Worm (Caenorhabditis elegans) whole organism, L3 larva: ENCODE results near the gene sri-57.
"Not testable (repeated sequence)": the region's sequence is repeated elsewhere in the genome, so short reads cannot be mapped to it uniquely, and the experiment has no call there.

ENCODE experiments used
- R02D3.7 ChIP-seq: fragments of 150-350 bp; optimal IDR thresholded peaks from 2 replicates; lab custom pipeline; 2014; ENCODE audit warnings: missing biosample characterization, missing genetic modification characterization
- ZK546.5 ChIP-seq: sonication (generic microtip); optimal IDR thresholded peaks from 2 replicates; lab custom pipeline; 2017; ENCODE audit warnings: missing biosample characterization, missing genetic modification characterization
- aly-2 ChIP-seq: fragments of 150-350 bp; optimal IDR thresholded peaks from 2 replicates; lab custom pipeline; 2014; ENCODE audit warnings: missing biosample characterization, missing genetic modification characterization
- ceh-16 ChIP-seq: sonication (generic microtip); optimal IDR thresholded peaks from 2 replicates; lab custom pipeline; 2017; ENCODE audit warnings: missing biosample characterization, missing genetic modification characterization
- ceh-82 ChIP-seq: fragments of 150-350 bp; optimal IDR thresholded peaks from 2 replicates; lab custom pipeline; 2014; ENCODE audit warnings: missing biosample characterization, missing genetic modification characterization
- daf-12 ChIP-seq: fragments of 150-350 bp; optimal IDR thresholded peaks from 2 replicates; lab custom pipeline; 2014; ENCODE audit warnings: missing biosample characterization, missing genetic modification reagents, missing genetic modification characterization
- egl-5 ChIP-seq: fragments of 150-350 bp; optimal IDR thresholded peaks from 2 replicates; lab custom pipeline; 2017; ENCODE audit warnings: missing biosample characterization, missing genetic modification reagents, missing genetic modification characterization, inconsistent platforms
- elt-1 ChIP-seq: fragments of 150-350 bp; optimal IDR thresholded peaks from 2 replicates; lab custom pipeline; 2014; ENCODE audit warnings: missing biosample characterization, missing genetic modification characterization
- elt-3 ChIP-seq, 3 experiments: fragments of 150-350 bp in 1 of 3; sonication (generic microtip) in 2 of 3; optimal IDR thresholded peaks; 2 replicates in 2 of 3; 4 replicates in 1 of 3; lab custom pipeline; 2014 to 2017; ENCODE audit warnings: missing biosample characterization in 3 of 3, missing genetic modification characterization in 3 of 3
- eor-1 ChIP-seq, 2 experiments: fragments of 150-350 bp; optimal IDR thresholded peaks; 2 replicates each; lab custom pipeline; 2014 to 2018; ENCODE audit warnings: missing biosample characterization in 2 of 2, missing genetic modification characterization in 2 of 2
- fkh-10 ChIP-seq: sonication (generic microtip); optimal IDR thresholded peaks from 2 replicates; lab custom pipeline; 2017; ENCODE audit warnings: missing biosample characterization, missing genetic modification reagents, missing genetic modification characterization
- fos-1 ChIP-seq: fragments of 150-350 bp; optimal IDR thresholded peaks from 2 replicates; lab custom pipeline; 2014; ENCODE audit warnings: missing biosample characterization, missing genetic modification characterization
- hmg-11 ChIP-seq: sonication (generic microtip); optimal IDR thresholded peaks from 2 replicates; lab custom pipeline; 2016; ENCODE audit warnings: missing genetic modification characterization, missing compliant biosample characterization
- jun-1 ChIP-seq: fragments of 150-350 bp; optimal IDR thresholded peaks from 2 replicates; lab custom pipeline; 2014; ENCODE audit warnings: missing biosample characterization, missing genetic modification reagents, missing genetic modification characterization
- lin-15B ChIP-seq: fragments of 150-350 bp; optimal IDR thresholded peaks from 2 replicates; lab custom pipeline; 2014; ENCODE audit warnings: missing biosample characterization, missing genetic modification characterization
- lin-39 ChIP-seq: fragments of 150-350 bp; optimal IDR thresholded peaks from 2 replicates; lab custom pipeline; 2018; ENCODE audit warnings: missing biosample characterization, missing genetic modification reagents, missing genetic modification characterization
- lsy-12 ChIP-seq: sonication (generic microtip); optimal IDR thresholded peaks from 2 replicates; lab custom pipeline; 2016; ENCODE audit warnings: mild to moderate bottlenecking, missing genetic modification characterization, missing compliant biosample characterization
- mdl-1 ChIP-seq: fragments of 150-350 bp; optimal IDR thresholded peaks from 2 replicates; lab custom pipeline; 2014; ENCODE audit warnings: missing biosample characterization, missing genetic modification characterization
- mml-1 ChIP-seq: fragments of 150-350 bp; sonication (generic microtip); optimal IDR thresholded peaks from 3 replicates; lab custom pipeline; 2014; ENCODE audit warnings: missing biosample characterization, missing genetic modification characterization
- nfya-1 ChIP-seq: sonication (generic microtip); optimal IDR thresholded peaks from 2 replicates; lab custom pipeline; 2017; ENCODE audit warnings: missing genetic modification characterization, mild to moderate bottlenecking, missing compliant biosample characterization, antibody characterized with exemption, moderate library complexity; ENCODE audit not compliant: insufficient read depth
- nhr-11 ChIP-seq: fragments of 150-350 bp; optimal IDR thresholded peaks from 2 replicates; lab custom pipeline; 2014; ENCODE audit warnings: missing biosample characterization, missing genetic modification characterization
- nhr-12 ChIP-seq: fragments of 150-350 bp; optimal IDR thresholded peaks from 2 replicates; lab custom pipeline; 2014; ENCODE audit warnings: missing biosample characterization, missing genetic modification characterization
- nhr-23 ChIP-seq: fragments of 150-350 bp; optimal IDR thresholded peaks from 2 replicates; lab custom pipeline; 2014; ENCODE audit warnings: missing biosample characterization, missing genetic modification reagents, missing genetic modification characterization
- nhr-25 ChIP-seq: sonication (generic microtip); optimal IDR thresholded peaks from 2 replicates; lab custom pipeline; 2017; ENCODE audit warnings: missing biosample characterization, missing genetic modification characterization
- nhr-43 ChIP-seq: sonication (generic microtip); optimal IDR thresholded peaks from 2 replicates; lab custom pipeline; 2016; ENCODE audit warnings: mild to moderate bottlenecking, missing genetic modification characterization, missing compliant biosample characterization; ENCODE audit not compliant: poor library complexity, severe bottlenecking
- nhr-67 ChIP-seq: fragments of 150-350 bp; optimal IDR thresholded peaks from 2 replicates; lab custom pipeline; 2014; ENCODE audit warnings: missing biosample characterization, missing genetic modification characterization
- nhr-76 ChIP-seq: fragments of 150-350 bp; sonication (generic microtip); optimal IDR thresholded peaks from 5 replicates; lab custom pipeline; 2014; ENCODE audit warnings: missing biosample characterization, missing genetic modification characterization
- nhr-77 ChIP-seq: fragments of 150-350 bp; optimal IDR thresholded peaks from 2 replicates; lab custom pipeline; 2014; ENCODE audit warnings: missing biosample characterization, missing genetic modification characterization
- pha-4 ChIP-seq: fragments of 150-350 bp; optimal IDR thresholded peaks from 2 replicates; lab custom pipeline; 2014; ENCODE audit warnings: missing biosample characterization, missing genetic modification reagents, missing genetic modification characterization
- pqm-1 ChIP-seq: fragments of 150-350 bp; optimal IDR thresholded peaks from 2 replicates; lab custom pipeline; 2017; ENCODE audit warnings: missing biosample characterization, missing genetic modification characterization, inconsistent platforms
- sea-2 ChIP-seq: fragments of 150-350 bp; sonication (generic microtip); optimal IDR thresholded peaks from 4 replicates; lab custom pipeline; 2014; ENCODE audit warnings: missing biosample characterization, missing genetic modification reagents, missing genetic modification characterization
- skn-1 ChIP-seq: fragments of 150-350 bp; optimal IDR thresholded peaks from 2 replicates; lab custom pipeline; 2014; ENCODE audit warnings: missing biosample characterization, missing genetic modification characterization
- snpc-4 ChIP-seq: fragments of 150-350 bp; optimal IDR thresholded peaks from 2 replicates; lab custom pipeline; 2014; ENCODE audit warnings: missing biosample characterization, missing genetic modification characterization
- unc-39 ChIP-seq: sonication (generic microtip); optimal IDR thresholded peaks from 4 replicates; lab custom pipeline; 2017; ENCODE audit warnings: missing biosample characterization, missing genetic modification characterization
- unc-62 ChIP-seq: fragments of 150-350 bp; sonication (generic microtip); optimal IDR thresholded peaks from 4 replicates; lab custom pipeline; 2014; ENCODE audit warnings: missing biosample characterization, missing genetic modification reagents, missing genetic modification characterization
- zag-1 ChIP-seq: fragments of 150-350 bp; optimal IDR thresholded peaks from 2 replicates; lab custom pipeline; 2014; ENCODE audit warnings: missing biosample characterization, missing genetic modification characterization
- ztf-4 ChIP-seq: fragments of 150-350 bp; optimal IDR thresholded peaks from 2 replicates; lab custom pipeline; 2014; ENCODE audit warnings: missing biosample characterization, missing genetic modification characterization

sri-57 gene

ce11 chrII:2656606-2657005, 15.6 kb downstream of the sri-57 start, which contains the start of gene sri-47:
TSS of gene sri-47 (plus strand) at chrII:2656906.
- TF ChIP-seq nhr-25 (tag; lab: Kevin White, UChicago) (no peak), jun-1 (tag; lab: Kevin White, UChicago) (no peak), unc-39 (tag; lab: Kevin White, UChicago) (no peak), egl-5 (tag; lab: Kevin White, UChicago) (no peak), skn-1 (tag; lab: Kevin White, UChicago) (no peak), sea-2 (GFP tag; lab: Kevin White, UChicago) (no peak), ZK546.5 (tag; lab: Kevin White, UChicago) (no peak), nhr-77 (tag; lab: Kevin White, UChicago) (no peak), fos-1 (tag; lab: Kevin White, UChicago) (no peak), hmg-11 (no peak), zag-1 (tag; lab: Kevin White, UChicago) (no peak), nhr-12 (no peak), snpc-4 (tag; lab: Kevin White, UChicago) (no peak), nhr-76 (tag; lab: Kevin White, UChicago) (no peak), ztf-4 (tag; lab: Kevin White, UChicago) (no peak), nhr-23 (no peak), ceh-82 (tag; lab: Kevin White, UChicago) (no peak), nhr-11 (tag; lab: Kevin White, UChicago) (no peak), R02D3.7 (tag; lab: Kevin White, UChicago) (no peak), unc-62 (GFP tag; lab: Kevin White, UChicago) (no peak)
- TF ChIP-seq, all 47 proteins: peak for 0

- TF ChIP-seq ztf-4 (tag; lab: Kevin White, UChicago) (no peak), lsy-12 (no peak), lin-39 (tag; lab: Kevin White, UChicago) (no peak), unc-62 (GFP tag; lab: Kevin White, UChicago) (no peak), lin-15B (tag; lab: Kevin White, UChicago) (no peak), nhr-12 (no peak), hmg-11 (no peak), nhr-67 (no peak), daf-12 (tag; lab: Kevin White, UChicago) (no peak), mml-1 (no peak), mdl-1 (tag; lab: Kevin White, UChicago) (no peak), zag-1 (tag; lab: Kevin White, UChicago) (no peak), elt-1 (tag; lab: Kevin White, UChicago) (no peak)
Measured at ce11 chrII:2649539-2649938, 22.7 kb downstream of the sri-57 start, which contains the start of the genes F22E5.13 and F22E5.6. TSS of gene F22E5.13 (minus strand) at chrII:2649639. TSS of gene F22E5.6 (plus strand) at chrII:2649835.

ce11 chrII:2649015-2649414, 23.2 kb downstream of the sri-57 start:
- TF ChIP-seq pha-4 (tag; lab: Kevin White, UChicago) = peak; percentile 43
- peak; percentile 51 for TF ChIP-seq nfya-1 (tag; lab: Kevin White, UChicago)
- TF ChIP-seq hmg-11 = peak; percentile 34
- no peak for TF ChIP-seq nhr-77 (tag; lab: Kevin White, UChicago)
- TF ChIP-seq nhr-76 (tag; lab: Kevin White, UChicago) = no peak
- TF ChIP-seq nhr-11 (tag; lab: Kevin White, UChicago) = no peak
- TF ChIP-seq pqm-1 (tag; lab: Kevin White, UChicago) = no peak
- peak; percentile 7 for TF ChIP-seq snpc-4 (tag; lab: Kevin White, UChicago)

ce11 chrII:2646756-2647155, 25.5 kb downstream of the sri-57 start, which contains the start of gene F22E5.12:
TSS of gene F22E5.12 (minus strand) at chrII:2646856.
- not testable (repeated sequence) for TF ChIP-seq sea-2 (GFP tag; lab: Kevin White, UChicago); lin-39 (tag; lab: Kevin White, UChicago); ztf-4 (tag; lab: Kevin White, UChicago)

ce11 chrII:2644498-2644897, 27.7 kb downstream of the sri-57 start, which contains the start of gene F22E5.11:
TSS of gene F22E5.11 (minus strand) at chrII:2644598.
- TF ChIP-seq eor-1 (tag; optimal IDR thresholded peaks at IDR 0.05; lab: Kevin White, UChicago) (no peak), nhr-77 (tag; lab: Kevin White, UChicago) (no peak), nhr-43 (tag; lab: Kevin White, UChicago) (no peak), aly-2 (tag; lab: Kevin White, UChicago) (no peak), ceh-82 (tag; lab: Kevin White, UChicago) (no peak), elt-3 (tag; optimal IDR thresholded peaks at IDR 0.05; lab: Kevin White, UChicago) (no peak), snpc-4 (tag; lab: Kevin White, UChicago) (no peak), pha-4 (tag; lab: Kevin White, UChicago) (no peak), fkh-10 (GFP tag; lab: Kevin White, UChicago) (no peak), nhr-76 (tag; lab: Kevin White, UChicago) (no peak), daf-12 (tag; lab: Kevin White, UChicago) (no peak), unc-62 (GFP tag; lab: Kevin White, UChicago) (no peak), jun-1 (tag; lab: Kevin White, UChicago) (no peak), unc-39 (tag; lab: Kevin White, UChicago) (no peak), ceh-16 (tag; lab: Kevin White, UChicago) (no peak), zag-1 (tag; lab: Kevin White, UChicago) (no peak)
